Fruit fly (Drosophila melanogaster) whole organism, wandering third instar larva: ENCODE data around the gene Faa.

Source experiments
- CrebA ChIP-seq: fragments of 200-800 bp; sonication (Bioruptor generic); optimal IDR thresholded peaks from 2 replicates; lab custom pipeline; 2016; ENCODE audit warnings: missing biosample characterization, mild to moderate bottlenecking, missing genetic modification characterization, borderline replicate concordance
- Dfd ChIP-seq: fragments of >200 bp; optimal IDR thresholded peaks from 2 replicates; lab custom pipeline; 2017; ENCODE audit warnings: missing biosample characterization, missing genetic modification characterization
- Dif ChIP-seq: fragments of 200-275, 200-300 bp; sonication (Bioruptor generic); optimal IDR thresholded peaks from 2 replicates; lab custom pipeline; 2018; ENCODE audit warnings: missing biosample characterization, missing genetic modification characterization; ENCODE audit not compliant: partially characterized antibody
- HLH106 ChIP-seq: fragments of 200-800 bp; optimal IDR thresholded peaks from 3 replicates; lab custom pipeline; 2019; ENCODE audit warnings: missing biosample characterization, mild to moderate bottlenecking, missing genetic modification characterization, moderate library complexity
- Hr83 ChIP-seq: fragments of 200-300 bp; sonication (Bioruptor generic); optimal IDR thresholded peaks from 2 replicates; lab custom pipeline; 2016; ENCODE audit warnings: missing biosample characterization, mild to moderate bottlenecking, missing genetic modification characterization, moderate library complexity; ENCODE audit not compliant: poor library complexity, severe bottlenecking
- Jra ChIP-seq: sonication (Bioruptor generic); optimal IDR thresholded peaks from 2 replicates; lab custom pipeline; 2016; ENCODE audit warnings: missing biosample characterization, missing genetic modification characterization
- Mio ChIP-seq: sonication (Bioruptor generic); optimal IDR thresholded peaks from 2 replicates; lab custom pipeline; 2016; ENCODE audit warnings: missing biosample characterization, missing genetic modification characterization
- Myc ChIP-seq: fragments of >200 bp; optimal IDR thresholded peaks from 2 replicates; lab custom pipeline; 2017
- N ChIP-seq: fragments of >200 bp; optimal IDR thresholded peaks from 2 replicates; lab custom pipeline; 2018; ENCODE audit warnings: missing biosample characterization, missing external identifiers, missing genetic modification characterization
- OdsH ChIP-seq: fragments of 200-800 bp; sonication (Bioruptor generic); optimal IDR thresholded peaks from 2 replicates; lab custom pipeline; 2016; ENCODE audit warnings: missing biosample characterization, mild to moderate bottlenecking, missing genetic modification characterization
- Sp1 ChIP-seq: fragments of 200-800 bp; sonication (Bioruptor generic); optimal IDR thresholded peaks from 3 replicates; lab custom pipeline; 2019; ENCODE audit warnings: missing biosample characterization, mild to moderate bottlenecking, missing genetic modification characterization, moderate library complexity
- Vsx2 ChIP-seq: fragments of 200-300, 225-300 bp; sonication (Bioruptor generic); optimal IDR thresholded peaks from 2 replicates; lab custom pipeline; 2018; ENCODE audit warnings: missing biosample characterization, missing genetic modification characterization; ENCODE audit not compliant: partially characterized antibody
- br ChIP-seq: fragments of 200-800 bp; sonication (Bioruptor generic); optimal IDR thresholded peaks from 2 replicates; lab custom pipeline; 2016; ENCODE audit warnings: missing biosample characterization, missing genetic modification characterization
- brk ChIP-seq: fragments of 200-800 bp; sonication (Bioruptor generic); optimal IDR thresholded peaks from 2 replicates; lab custom pipeline; 2016; ENCODE audit warnings: missing biosample characterization, mild to moderate bottlenecking, missing genetic modification characterization
- dmrt93B ChIP-seq: fragments of 200-800 bp; sonication (Bioruptor generic); optimal IDR thresholded peaks from 2 replicates; lab custom pipeline; 2018; ENCODE audit warnings: missing biosample characterization, mild to moderate bottlenecking, missing genetic modification characterization
- dsf ChIP-seq: sonication (Bioruptor generic); optimal IDR thresholded peaks from 2 replicates; lab custom pipeline; 2016; ENCODE audit warnings: missing biosample characterization, missing genetic modification characterization, borderline replicate concordance
- foxo ChIP-seq, 2 experiments: fragments of 200-800 bp; sonication (Bioruptor generic); optimal IDR thresholded peaks; 2 replicates in 1 of 2; 3 replicates in 1 of 2; lab custom pipeline; 2016 to 2017; ENCODE audit warnings: missing biosample characterization in 2 of 2, missing genetic modification characterization in 2 of 2
- lola ChIP-seq: fragments of >200 bp; optimal IDR thresholded peaks from 2 replicates; lab custom pipeline; 2017; ENCODE audit warnings: missing biosample characterization, missing genetic modification characterization
- rgr ChIP-seq: fragments of 200-800 bp; sonication (Bioruptor generic); optimal IDR thresholded peaks from 3 replicates; lab custom pipeline; 2016; ENCODE audit warnings: missing biosample characterization, mild to moderate bottlenecking, missing genetic modification characterization
- sage ChIP-seq: fragments of 200-800 bp; sonication (Bioruptor generic); optimal IDR thresholded peaks from 2 replicates; lab custom pipeline; 2016; ENCODE audit warnings: missing biosample characterization, mild to moderate bottlenecking, missing genetic modification characterization
- tai ChIP-seq: sonication (Bioruptor generic); optimal IDR thresholded peaks from 2 replicates; lab custom pipeline; 2016; ENCODE audit warnings: missing biosample characterization, missing genetic modification characterization
- usp ChIP-seq: fragments of >200 bp; optimal IDR thresholded peaks from 2 replicates; lab custom pipeline; 2017; ENCODE audit warnings: missing biosample characterization, missing genetic modification characterization

Gene Faa

DNA sequence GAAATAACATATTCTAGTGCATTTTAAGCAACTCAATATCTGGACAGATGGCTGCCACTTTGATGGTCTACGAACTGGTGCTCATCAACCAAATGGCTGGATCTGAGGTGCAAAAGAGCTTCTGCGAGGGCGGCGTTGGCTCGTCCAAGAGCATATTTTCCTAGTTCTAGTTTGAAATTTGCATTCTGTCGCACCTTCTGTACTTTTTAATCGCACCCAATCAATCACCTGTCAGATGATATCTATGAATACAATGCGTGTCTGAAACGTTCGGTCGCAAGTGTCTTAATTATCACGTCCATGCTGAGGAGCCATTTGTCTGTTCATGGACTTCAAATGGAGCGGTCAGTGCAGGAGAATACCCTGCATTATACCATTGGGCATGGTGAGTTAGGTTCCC, 42.0 kb downstream of the Faa start, which contains the start of the genes Gr64d and Gr64e:
TSS of gene Gr64d (plus strand) at position 301 of the 400 bp plus-strand sequence.
TSS of gene Gr64e (plus strand) at position 380 of the 400 bp plus-strand sequence.
- TF ChIP-seq foxo (GFP tag; optimal IDR thresholded peaks at IDR 0.05; lab: Kevin White, UChicago): no peak
- TF ChIP-seq N (GFP tag; lab: Kevin White, UChicago): no peak
- no peak for TF ChIP-seq usp (GFP tag; lab: Kevin White, UChicago)
- no peak for TF ChIP-seq CrebA (GFP tag; lab: Kevin White, UChicago)
- TF ChIP-seq br: no peak
- no peak for TF ChIP-seq dmrt93B (GFP tag; lab: Kevin White, UChicago)
- TF ChIP-seq Jra (GFP tag; lab: Kevin White, UChicago): no peak

DNA sequence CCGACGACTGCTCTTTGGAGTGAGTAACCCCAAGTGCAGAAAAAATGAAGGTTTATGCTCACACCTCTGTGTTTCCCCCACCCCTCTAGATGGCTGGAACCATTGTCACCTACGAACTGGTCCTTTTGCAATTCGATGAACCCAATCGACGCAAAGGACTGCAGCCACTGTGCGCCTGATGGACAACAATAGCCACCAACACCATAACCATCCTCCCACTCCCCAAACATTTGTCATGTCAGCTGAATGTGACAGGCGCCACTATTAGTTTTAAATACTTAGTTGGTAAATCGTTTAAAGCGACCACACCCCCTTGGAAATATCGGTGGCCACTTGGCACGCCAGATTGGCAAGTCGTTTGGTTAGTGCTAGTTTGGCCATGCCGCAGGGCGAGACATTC, 45.4 kb downstream of the Faa start, which contains the start of the genes Gr64b and Gr64c:
TSS of gene Gr64b (plus strand) at position 301 of the 400 bp plus-strand sequence.
TSS of gene Gr64c (plus strand) at position 301 of the 400 bp plus-strand sequence.
- TF ChIP-seq br (no peak), HLH106 (tag; lab: Kevin White, UChicago) (no peak)

DNA sequence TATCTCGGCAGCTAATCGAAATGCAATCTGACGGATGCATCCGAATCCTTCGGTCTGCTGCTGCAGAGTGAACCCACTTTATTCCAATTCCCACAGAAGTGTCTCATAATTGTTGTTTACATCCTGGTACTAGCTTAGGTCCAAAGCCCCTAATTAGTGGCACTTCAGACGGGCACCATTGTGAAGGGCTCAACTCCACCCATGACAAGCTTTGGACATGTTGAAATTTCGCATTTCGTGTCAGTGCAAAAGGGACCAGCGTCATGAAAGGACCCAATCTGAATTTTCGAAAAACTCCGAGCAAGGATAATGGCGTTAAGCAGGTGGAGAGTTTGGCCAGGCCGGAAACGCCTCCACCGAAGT, 47.3 kb downstream of the Faa start, which contains the start of gene Gr64a:
TSS of gene Gr64a (plus strand) at position 264 of the 363 bp plus-strand sequence.
- TF ChIP-seq Dif (GFP tag; lab: Kevin White, UChicago): no peak
- TF ChIP-seq dsf: no peak
- no peak for TF ChIP-seq sage (GFP tag; lab: Kevin White, UChicago)
- TF ChIP-seq brk (GFP tag; lab: Kevin White, UChicago): no peak
- no peak for TF ChIP-seq N (GFP tag; lab: Kevin White, UChicago)
- no peak for TF ChIP-seq Myc
- no peak for TF ChIP-seq Mio (GFP tag; lab: Kevin White, UChicago)
- TF ChIP-seq rgr (GFP tag; lab: Kevin White, UChicago): no peak
- TF ChIP-seq usp (GFP tag; lab: Kevin White, UChicago): no peak
- no peak for TF ChIP-seq tai (GFP tag; lab: Kevin White, UChicago)
- TF ChIP-seq lola (GFP tag; lab: Kevin White, UChicago): no peak
- TF ChIP-seq Dfd: no peak
- TF ChIP-seq, all 38 proteins: peak for 0

DNA sequence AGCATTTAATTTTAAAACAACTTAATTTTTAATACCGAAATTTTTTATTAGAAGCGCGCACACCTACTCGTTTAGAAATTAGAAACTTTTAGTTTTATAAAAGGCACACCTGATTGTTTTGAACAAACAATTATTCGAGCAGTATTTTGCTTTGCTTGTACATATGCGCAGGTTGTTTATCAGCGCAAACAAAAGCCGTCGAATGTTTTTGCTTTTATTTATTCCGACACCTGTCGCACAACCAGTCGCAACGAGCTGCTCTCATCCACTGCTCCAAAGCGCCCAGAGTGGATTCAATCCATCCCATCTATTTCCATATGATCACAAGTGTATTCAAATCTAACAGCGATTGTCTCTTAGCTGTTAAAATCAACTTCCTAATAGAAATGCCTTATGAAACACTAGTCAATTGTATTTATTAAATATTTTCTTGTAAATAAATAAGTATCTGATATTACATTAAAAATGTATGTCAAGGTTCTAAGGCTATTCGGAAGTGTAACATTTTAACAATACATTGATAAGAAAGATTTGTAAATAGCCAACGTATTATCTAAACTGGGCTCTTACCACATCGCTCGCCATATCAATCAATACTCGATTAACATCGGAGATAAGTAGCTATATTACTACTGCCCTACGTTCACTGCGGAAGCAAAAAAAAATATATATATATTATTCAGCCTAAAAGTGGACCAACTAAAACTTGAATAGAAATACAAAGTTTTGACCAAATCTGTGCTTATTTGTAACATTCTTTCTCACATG, 47.8 kb downstream of the Faa start, which contains the start of gene CG11594:
TSS of gene CG11594 (minus strand) at position 274 of the 768 bp plus-strand sequence.
- peak; percentile 27 for TF ChIP-seq rgr (GFP tag; lab: Kevin White, UChicago)
- no peak for TF ChIP-seq N (GFP tag; lab: Kevin White, UChicago)
- TF ChIP-seq OdsH (GFP tag; lab: Kevin White, UChicago): no peak
- no peak for TF ChIP-seq foxo (GFP tag; optimal IDR thresholded peaks at IDR 0.05; lab: Kevin White, UChicago)
- TF ChIP-seq lola (GFP tag; lab: Kevin White, UChicago): no peak
- peak; percentile 40 for TF ChIP-seq Hr83 (GFP tag; lab: Kevin White, UChicago)
- no peak for TF ChIP-seq Dif (GFP tag; lab: Kevin White, UChicago)
- TF ChIP-seq Vsx2: no peak
- TF ChIP-seq Myc: no peak

DNA sequence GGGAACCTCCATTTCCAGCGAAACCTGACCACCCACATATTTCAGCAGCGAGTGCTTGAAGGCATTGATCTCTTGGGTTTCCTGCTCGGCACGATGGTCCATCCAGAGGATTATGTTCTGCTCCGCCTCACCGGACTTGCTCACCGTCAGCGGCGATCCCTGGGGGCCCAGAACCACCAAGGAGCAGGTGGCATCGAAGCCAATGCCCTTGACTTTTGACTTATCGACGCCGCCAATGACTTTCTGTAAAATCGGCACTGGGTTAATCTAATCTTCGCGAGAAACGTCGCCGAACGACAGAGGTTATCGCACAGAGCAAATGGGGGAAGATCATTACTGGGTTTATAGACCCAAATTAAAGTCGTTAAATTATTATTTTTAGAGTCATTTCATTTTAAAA, 49.3 kb downstream of the Faa start:
- TF ChIP-seq dsf (no peak), Sp1 (GFP tag; lab: Kevin White, UChicago) (no peak), Dfd (no peak)
